Worm (Caenorhabditis elegans) whole organism, L4/young adult: ENCODE data around the gene R03H10.1.

Experiments
- dao-5 ChIP-seq: sonication (generic microtip); optimal IDR thresholded peaks from 2 replicates; lab custom pipeline; 2016; ENCODE audit warnings: missing genotype, missing genetic modification characterization, moderate library complexity, missing compliant biosample characterization
- him-1 ChIP-seq: sonication (generic microtip); optimal IDR thresholded peaks from 2 replicates; lab custom pipeline; 2016; ENCODE audit warnings: missing genotype, missing genetic modification reagents, missing genetic modification characterization, missing compliant biosample characterization

ce11 chrII:4155112-4155823 is 24.8 kb upstream of the R03H10.1 start, which contains the start of gene R03H10.2:
- TF ChIP-seq dao-5 (no peak), him-1 (no peak)
